Worm (Caenorhabditis elegans) whole organism, late embryonic: ENCODE results near the gene F43C11.10.

Experiments
- ama-1 ChIP-seq: fragments of 150-350 bp; optimal IDR thresholded peaks from 2 replicates; lab custom pipeline; 2014
- ceh-2 ChIP-seq: sonication (generic microtip); optimal IDR thresholded peaks from 2 replicates; lab custom pipeline; 2016; ENCODE audit warnings: missing genotype, missing genetic modification characterization, missing compliant biosample characterization
- ceh-30 ChIP-seq: fragments of 150-350 bp; optimal IDR thresholded peaks from 2 replicates; lab custom pipeline; 2014; ENCODE audit warnings: missing biosample characterization, missing genetic modification characterization
- ceh-34 ChIP-seq: sonication (generic microtip); optimal IDR thresholded peaks from 2 replicates; lab custom pipeline; 2016; ENCODE audit warnings: mild to moderate bottlenecking, missing genetic modification characterization, missing compliant biosample characterization
- dve-1 ChIP-seq: sonication (generic microtip); optimal IDR thresholded peaks from 2 replicates; lab custom pipeline; 2017; ENCODE audit warnings: antibody characterized with exemption, mild to moderate bottlenecking, missing genetic modification characterization, missing compliant biosample characterization
- elt-2 ChIP-seq: sonication (generic microtip); optimal IDR thresholded peaks from 2 replicates; lab custom pipeline; 2016; ENCODE audit warnings: missing genetic modification reagents, missing genetic modification characterization, missing compliant biosample characterization
- pax-1 ChIP-seq: fragments of 150-350 bp; optimal IDR thresholded peaks from 2 replicates; lab custom pipeline; 2014; ENCODE audit warnings: missing biosample characterization, missing genetic modification characterization
- unc-86 ChIP-seq: sonication (generic microtip); optimal IDR thresholded peaks from 2 replicates; lab custom pipeline; 2016; ENCODE audit warnings: missing genetic modification characterization, missing compliant biosample characterization

ce11 chrII:2341515-2341914, 10.9 kb downstream of the F43C11.10 start, which contains the start of gene enri-1:
- TF ChIP-seq pax-1 (tag; lab: Kevin White, UChicago) (no peak), dve-1 (tag; lab: Kevin White, UChicago) (no peak), ama-1 (lab: Kevin White, UChicago) (no peak), ceh-34 (tag; lab: Kevin White, UChicago) (no peak), elt-2 (no peak), unc-86 (tag; lab: Kevin White, UChicago) (no peak), ceh-2 (tag; lab: Kevin White, UChicago) (no peak), ceh-30 (tag; lab: Kevin White, UChicago) (no peak)
